Fruit fly (Drosophila melanogaster): Measurements from ENCODE around the gene Sas10.

Gene Sas10

DNA sequence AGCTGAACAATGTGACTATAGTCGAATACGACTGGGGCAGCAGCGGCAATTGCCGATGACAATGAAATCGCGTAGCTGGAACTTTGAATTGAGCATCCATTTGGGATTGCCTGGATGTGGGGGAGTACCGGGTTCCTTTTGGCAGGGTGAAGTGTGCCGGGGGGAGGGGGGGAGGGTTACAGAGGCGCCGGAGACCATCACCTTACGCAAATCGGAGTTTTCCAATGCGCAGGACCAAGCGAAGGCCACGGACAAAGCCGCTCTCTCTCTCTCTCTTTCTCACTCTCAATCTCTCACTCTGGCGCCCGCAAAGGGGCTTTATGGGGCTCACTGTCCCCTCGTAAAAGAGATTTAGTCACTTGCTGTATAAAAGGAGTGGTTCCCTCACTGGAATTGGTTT lies 45.9 kb downstream of the Sas10 start (continued):
- TF ChIP-seq crol (GFP tag; IDR thresholded peaks at IDR 0.05) (peak; percentile 64), HHEX (GFP tag; optimal IDR thresholded peaks at IDR 0.05) (peak; percentile 2)

DNA sequence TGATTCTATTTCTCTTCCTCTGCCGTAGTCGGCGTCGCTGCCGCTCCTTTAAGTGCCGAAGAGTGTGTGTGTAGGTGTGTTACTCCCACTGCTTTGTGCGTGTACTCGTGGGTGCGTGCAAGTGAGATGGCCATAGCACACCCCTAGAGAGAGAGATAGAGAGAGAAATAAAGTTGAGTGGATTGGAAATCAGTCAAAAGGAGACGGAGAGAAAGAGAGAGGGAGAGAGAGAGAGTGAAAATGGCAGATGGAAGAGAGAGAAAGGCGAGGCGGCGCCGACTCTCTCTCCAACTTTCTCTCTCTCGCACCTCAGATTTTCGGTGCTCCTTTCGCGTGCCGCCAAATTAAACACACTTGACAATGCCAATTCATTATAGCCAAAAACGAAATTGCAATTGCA lies 46.8 kb downstream of the Sas10 start:
- peak; percentile 34 to 65 for TF ChIP-seq Trl (optimal IDR thresholded peaks at IDR 0.05)
- TF ChIP-seq Trl (GFP tag; optimal IDR thresholded peaks at IDR 0.05) = no peak
- no peak for TF ChIP-seq p53 (GFP tag; optimal IDR thresholded peaks at IDR 0.05)
- no peak for TF ChIP-seq scrt (GFP tag; optimal IDR thresholded peaks at IDR 0.05)
- TF ChIP-seq Hey (tag; optimal IDR thresholded peaks at IDR 0.05) = no peak
- TF ChIP-seq CG10321 (GFP tag; IDR thresholded peaks at IDR 0.05) = peak; percentile 60; the same call in 1 of the 2 replicates
- no peak for TF ChIP-seq chinmo (GFP tag; IDR thresholded peaks at IDR 0.05; ENCODE audit: partially characterized antibody)
- no peak for TF ChIP-seq CG10959 (GFP tag; IDR thresholded peaks at IDR 0.05)
- TF ChIP-seq CG1832 (GFP tag; optimal IDR thresholded peaks at IDR 0.05) = peak; percentile 61
- no peak for TF ChIP-seq grn (GFP tag; optimal IDR thresholded peaks at IDR 0.05)
- no peak for TF ChIP-seq CG9437 (GFP tag; optimal IDR thresholded peaks at IDR 0.05)
- peak; percentile 23 for TF ChIP-seq ewg (GFP tag; optimal IDR thresholded peaks at IDR 0.05)
- TF ChIP-seq CG4707 (GFP tag; optimal IDR thresholded peaks at IDR 0.05) = no peak
- TF ChIP-seq CG12769 (tag; optimal IDR thresholded peaks at IDR 0.05) = no peak
- no peak for TF ChIP-seq CG2712 (tag; optimal IDR thresholded peaks at IDR 0.05)
- TF ChIP-seq Adf1 (GFP tag; IDR thresholded peaks at IDR 0.05) = peak; percentile 59
- no peak for TF ChIP-seq Mes4 (GFP tag; optimal IDR thresholded peaks at IDR 0.05)
- TF ChIP-seq otp (GFP tag; IDR thresholded peaks at IDR 0.05) = no peak
- peak; percentile 2 for TF ChIP-seq zen (tag; optimal IDR thresholded peaks at IDR 0.05)
- no peak for TF ChIP-seq dmrt99B (tag; optimal IDR thresholded peaks at IDR 0.05)
- no peak for TF ChIP-seq CG10274 (GFP tag; optimal IDR thresholded peaks at IDR 0.05)
- no peak for TF ChIP-seq CG17829 (tag; optimal IDR thresholded peaks at IDR 0.05)
- peak; percentile 27 for TF ChIP-seq Deaf1 (tag; optimal IDR thresholded peaks at IDR 0.05)

Data from whole organism, embryonic.